Fruit fly (Drosophila melanogaster) whole organism, embryonic: ENCODE measurements around the gene CG43293.

Source experiments
- B-H2 ChIP-seq: fragments of 200-800 bp; sonication (Bioruptor generic); optimal IDR thresholded peaks from 2 replicates; lab custom pipeline; 2018; ENCODE audit warnings: missing biosample characterization, mild to moderate bottlenecking, missing genetic modification characterization
- BtbVII ChIP-seq: fragments of 200-800 bp; sonication (Bioruptor generic); optimal IDR thresholded peaks from 3 replicates; lab custom pipeline; 2017; ENCODE audit warnings: missing biosample characterization, mild to moderate bottlenecking, missing genetic modification characterization
- CG10979 ChIP-seq: fragments of 200-800 bp; sonication (Bioruptor generic); optimal IDR thresholded peaks from 2 replicates; lab custom pipeline; 2018; ENCODE audit warnings: missing biosample characterization, mild to moderate bottlenecking, missing genetic modification characterization, moderate library complexity
- CG12071 ChIP-seq: fragments of 200-800 bp; sonication (Bioruptor generic); optimal IDR thresholded peaks from 3 replicates; lab custom pipeline; 2018; ENCODE audit warnings: missing biosample characterization, mild to moderate bottlenecking, missing genetic modification characterization
- CG12769 ChIP-seq: fragments of 200-800 bp; sonication (Bioruptor generic); optimal IDR thresholded peaks from 2 replicates; lab custom pipeline; 2019; ENCODE audit warnings: missing biosample characterization, mild to moderate bottlenecking, missing genetic modification characterization, moderate library complexity
- CG13296 ChIP-seq: fragments of 200-800 bp; sonication (Bioruptor generic); optimal IDR thresholded peaks from 3 replicates; lab custom pipeline; 2018; ENCODE audit warnings: missing biosample characterization, mild to moderate bottlenecking, missing genetic modification characterization
- CG13775 ChIP-seq: fragments of 200-800 bp; sonication (Bioruptor generic); optimal IDR thresholded peaks from 3 replicates; lab custom pipeline; 2017; ENCODE audit warnings: missing biosample characterization, mild to moderate bottlenecking, missing genetic modification characterization
- CG14014 ChIP-seq: fragments of 200-800 bp; sonication (Bioruptor generic); IDR thresholded peaks from 2 replicates; pipeline ENCODE4 v1.3.6; 2022; ENCODE audit warnings: missing biosample characterization, missing genetic modification characterization
- CG14441 ChIP-seq: fragments of 200-800 bp; sonication (Bioruptor generic); IDR thresholded peaks from 2 replicates; pipeline ENCODE4 v1.3.6; 2022; ENCODE audit warnings: missing biosample characterization, missing genetic modification characterization
- CG17568 ChIP-seq: fragments of 200-800 bp; sonication (Bioruptor generic); optimal IDR thresholded peaks from 2 replicates; lab custom pipeline; 2018; ENCODE audit warnings: missing biosample characterization, mild to moderate bottlenecking, missing genetic modification characterization, moderate library complexity
- CG18764 ChIP-seq: fragments of 200-800 bp; sonication (Bioruptor generic); optimal IDR thresholded peaks from 3 replicates; lab custom pipeline; 2016; ENCODE audit warnings: missing biosample characterization, missing genetic modification characterization
- CG2875 ChIP-seq: fragments of 200-800 bp; sonication (Bioruptor generic); optimal IDR thresholded peaks from 2 replicates; lab custom pipeline; 2017; ENCODE audit warnings: missing biosample characterization, mild to moderate bottlenecking, missing genetic modification characterization, missing genetic modification reagents
- CG34224 ChIP-seq: fragments of 200-800 bp; sonication (Bioruptor generic); IDR thresholded peaks from 3 replicates; pipeline ENCODE4 v1.3.6; 2022; ENCODE audit warnings: missing biosample characterization, missing genetic modification characterization; ENCODE audit not compliant: partially characterized antibody
- CG34422 ChIP-seq: fragments of 200-800 bp; sonication (Bioruptor generic); IDR thresholded peaks from 3 replicates; pipeline ENCODE4 v1.3.6; 2022; ENCODE audit warnings: missing biosample characterization, missing genetic modification characterization
- CG6254 ChIP-seq: fragments of 200-800 bp; sonication (Bioruptor generic); optimal IDR thresholded peaks from 3 replicates; lab custom pipeline; 2017; ENCODE audit warnings: mild to moderate bottlenecking, missing biosample characterization, missing genetic modification reagents, missing genetic modification characterization
- CG8359 ChIP-seq: fragments of 200-800 bp; sonication (Bioruptor generic); optimal IDR thresholded peaks from 2 replicates; lab custom pipeline; 2017; ENCODE audit warnings: missing biosample characterization, mild to moderate bottlenecking, missing genetic modification characterization, borderline replicate concordance
- CG8388 ChIP-seq: fragments of 200-800 bp; sonication (Bioruptor generic); optimal IDR thresholded peaks from 2 replicates; lab custom pipeline; 2019; ENCODE audit warnings: missing biosample characterization, mild to moderate bottlenecking, missing genetic modification characterization, moderate library complexity
- Chrac-16 ChIP-seq: fragments of 200-800 bp; sonication (Bioruptor generic); optimal IDR thresholded peaks from 3 replicates; lab custom pipeline; 2016; ENCODE audit warnings: missing biosample characterization, missing genetic modification characterization
- Drgx ChIP-seq: fragments of 200-800 bp; sonication (Bioruptor generic); IDR thresholded peaks from 2 replicates; pipeline ENCODE4 v1.3.6; 2022; ENCODE audit warnings: missing biosample characterization, missing genetic modification characterization
- E2f2 ChIP-seq: fragments of 200-800 bp; sonication (Bioruptor generic); IDR thresholded peaks from 2 replicates; pipeline ENCODE4 v1.3.6; 2022; ENCODE audit warnings: missing biosample characterization, missing genetic modification characterization
- Eip74EF ChIP-seq, 2 experiments: fragments of 200-800 bp in 1 of 2; fragments of >200 bp in 1 of 2; sonication (Bioruptor generic) in 1 of 2; optimal IDR thresholded peaks; 2 replicates each; lab custom pipeline; 2017 to 2019; ENCODE audit warnings: missing biosample characterization in 2 of 2, missing genetic modification characterization in 2 of 2, mild to moderate bottlenecking in 1 of 2, moderate library complexity in 1 of 2
- Fer1 ChIP-seq: fragments of 200-800 bp; sonication (Bioruptor generic); optimal IDR thresholded peaks from 2 replicates; lab custom pipeline; 2017; ENCODE audit warnings: missing biosample characterization, mild to moderate bottlenecking, missing genetic modification characterization
- Opbp ChIP-seq: fragments of 200-800 bp; sonication (Bioruptor generic); IDR thresholded peaks from 3 replicates; pipeline ENCODE4 v1.3.6; 2022; ENCODE audit warnings: missing biosample characterization, missing genetic modification characterization; ENCODE audit not compliant: partially characterized antibody
- PHDP ChIP-seq: fragments of 200-800 bp; sonication (Bioruptor generic); optimal IDR thresholded peaks from 3 replicates; lab custom pipeline; 2018; ENCODE audit warnings: missing biosample characterization, mild to moderate bottlenecking, missing genetic modification characterization, moderate library complexity
- amos ChIP-seq: fragments of 200-800 bp; sonication (Bioruptor generic); IDR thresholded peaks from 2 replicates; pipeline ENCODE4 v1.3.6; 2022; ENCODE audit warnings: missing biosample characterization, missing genetic modification characterization; ENCODE audit not compliant: partially characterized antibody
- bbx ChIP-seq: fragments of 200-800 bp; sonication (Bioruptor generic); IDR thresholded peaks from 2 replicates; pipeline ENCODE4 v1.3.6; 2022; ENCODE audit warnings: missing biosample characterization, missing genetic modification characterization; ENCODE audit not compliant: partially characterized antibody
- cad ChIP-seq: fragments of >200 bp; optimal IDR thresholded peaks from 2 replicates; lab custom pipeline; 2017; ENCODE audit warnings: missing biosample characterization, missing genetic modification characterization
- chn ChIP-seq: fragments of 200-800 bp; sonication (Bioruptor generic); optimal IDR thresholded peaks from 2 replicates; lab custom pipeline; 2016; ENCODE audit warnings: missing biosample characterization, missing genetic modification characterization
- ci ChIP-seq: fragments of 200-800 bp; sonication (Bioruptor generic); IDR thresholded peaks from 3 replicates; pipeline ENCODE4 v1.3.6; 2022; ENCODE audit warnings: missing biosample characterization, missing genetic modification characterization
- dimm ChIP-seq: fragments of 200-800 bp; sonication (Bioruptor generic); IDR thresholded peaks from 2 replicates; pipeline ENCODE4 v1.3.6; 2022; ENCODE audit warnings: missing biosample characterization, missing genetic modification characterization
- ems ChIP-seq: fragments of 200-800 bp; sonication (Bioruptor generic); optimal IDR thresholded peaks from 3 replicates; lab custom pipeline; 2016; ENCODE audit warnings: missing biosample characterization, missing genetic modification characterization
- eyg ChIP-seq: fragments of 200-800 bp; sonication (Bioruptor generic); optimal IDR thresholded peaks from 3 replicates; lab custom pipeline; 2016; ENCODE audit warnings: missing biosample characterization, missing genetic modification characterization
- gce ChIP-seq: fragments of 200-800 bp; sonication (Bioruptor generic); IDR thresholded peaks from 3 replicates; pipeline ENCODE4 v1.3.6; 2022; ENCODE audit warnings: missing biosample characterization, missing genetic modification characterization
- gcm ChIP-seq: fragments of 200-800 bp; sonication (Bioruptor generic); optimal IDR thresholded peaks from 2 replicates; lab custom pipeline; 2019; ENCODE audit warnings: missing biosample characterization, mild to moderate bottlenecking, missing genetic modification characterization, moderate library complexity
- kah ChIP-seq: fragments of 200-800 bp; sonication (Bioruptor generic); optimal IDR thresholded peaks from 2 replicates; lab custom pipeline; 2018; ENCODE audit warnings: missing biosample characterization, mild to moderate bottlenecking, missing genetic modification characterization
- kni ChIP-seq: fragments of 200-800 bp; sonication (Bioruptor generic); optimal IDR thresholded peaks from 3 replicates; lab custom pipeline; 2017; ENCODE audit warnings: mild to moderate bottlenecking, missing biosample characterization, missing genetic modification reagents, missing genetic modification characterization
- knrl ChIP-seq: fragments of 200-800 bp; sonication (Bioruptor generic); IDR thresholded peaks from 3 replicates; pipeline ENCODE4 v1.3.6; 2022; ENCODE audit warnings: missing biosample characterization, missing genetic modification characterization; ENCODE audit not compliant: partially characterized antibody
- lab ChIP-seq: fragments of 200-800 bp; sonication (Bioruptor generic); optimal IDR thresholded peaks from 3 replicates; lab custom pipeline; 2017; ENCODE audit warnings: missing biosample characterization, missing genetic modification characterization, mild to moderate bottlenecking, moderate library complexity, missing genetic modification reagents
- nau ChIP-seq: fragments of 200-800 bp; sonication (Bioruptor generic); optimal IDR thresholded peaks from 3 replicates; lab custom pipeline; 2017; ENCODE audit warnings: missing biosample characterization, mild to moderate bottlenecking, missing genetic modification characterization, missing genetic modification reagents
- nmo ChIP-seq: fragments of 200-800 bp; sonication (Bioruptor generic); optimal IDR thresholded peaks from 2 replicates; lab custom pipeline; 2018; ENCODE audit warnings: missing biosample characterization, mild to moderate bottlenecking, missing genetic modification characterization, moderate library complexity
- nom ChIP-seq: fragments of 200-800 bp; sonication (Bioruptor generic); optimal IDR thresholded peaks from 2 replicates; lab custom pipeline; 2017; ENCODE audit warnings: missing biosample characterization, missing genetic modification characterization, mild to moderate bottlenecking, moderate library complexity, missing genetic modification reagents
- onecut ChIP-seq: fragments of 200-800 bp; sonication (Bioruptor generic); IDR thresholded peaks from 2 replicates; pipeline ENCODE4 v1.3.6; 2022; ENCODE audit warnings: missing biosample characterization, missing genetic modification characterization
- pfk ChIP-seq: fragments of 200-800 bp; sonication (Bioruptor generic); optimal IDR thresholded peaks from 2 replicates; lab custom pipeline; 2018; ENCODE audit warnings: missing biosample characterization, mild to moderate bottlenecking, missing genetic modification characterization, moderate library complexity
- psq ChIP-seq: fragments of 200-800 bp; sonication (Bioruptor generic); optimal IDR thresholded peaks from 2 replicates; lab custom pipeline; 2017; ENCODE audit warnings: missing biosample characterization, missing genetic modification characterization
- ro ChIP-seq: fragments of 200-800 bp; sonication (Bioruptor generic); IDR thresholded peaks from 2 replicates; pipeline ENCODE4 v1.3.6; 2022; ENCODE audit warnings: missing biosample characterization, missing genetic modification characterization
- sd ChIP-seq: fragments of 200-800 bp; sonication (Bioruptor generic); optimal IDR thresholded peaks from 3 replicates; lab custom pipeline; 2018; ENCODE audit warnings: missing biosample characterization, mild to moderate bottlenecking, missing genetic modification characterization, moderate library complexity
- stwl ChIP-seq: fragments of 200-800 bp; sonication (Bioruptor generic); optimal IDR thresholded peaks from 3 replicates; lab custom pipeline; 2018; ENCODE audit warnings: missing biosample characterization, mild to moderate bottlenecking, missing genetic modification characterization, moderate library complexity
- trem ChIP-seq: fragments of 200-800 bp; optimal IDR thresholded peaks from 3 replicates; lab custom pipeline; 2019; ENCODE audit warnings: missing biosample characterization, mild to moderate bottlenecking, missing genetic modification characterization, moderate library complexity

Gene CG43293

DNA sequence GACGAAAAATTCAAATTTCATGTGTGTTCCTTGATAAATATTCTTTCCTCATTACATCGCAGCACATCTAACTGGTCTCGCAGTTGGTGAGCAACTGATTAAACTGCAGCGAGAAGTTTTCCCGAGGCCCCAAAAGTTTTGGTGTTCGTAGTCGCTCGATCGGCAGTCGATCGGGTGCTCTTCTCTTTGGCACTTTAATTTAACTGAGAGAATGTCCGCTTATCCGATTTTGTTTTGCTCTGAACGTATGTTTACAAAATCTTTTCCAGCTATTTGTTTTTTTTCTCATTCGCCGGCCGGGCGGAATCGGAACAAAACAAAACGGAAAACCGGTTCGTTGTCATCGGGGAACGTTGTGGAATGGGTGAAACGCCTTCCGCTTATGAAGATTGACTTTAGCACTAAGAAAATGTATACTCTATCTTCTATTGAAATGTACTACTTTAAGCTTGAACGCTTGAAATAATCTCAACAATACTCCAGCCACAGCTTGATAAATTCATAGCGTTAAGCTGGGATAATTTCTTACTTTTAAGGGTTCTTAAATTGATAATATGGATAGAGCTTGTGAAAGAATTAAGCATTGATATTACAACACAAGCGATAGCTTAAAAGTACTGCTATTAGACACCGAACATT lies 33.6 kb downstream of the CG43293 start (continued):
- TF ChIP-seq PHDP (tag; lab: Kevin White, UChicago) (peak; percentile 43), nom (GFP tag; lab: Kevin White, UChicago) (peak; percentile 68), ci (GFP tag; lab: Robert Waterston, UW) (peak; percentile 78; the same call in 2 of the 3 replicates), pfk (peak; percentile 94), CG8388 (no peak), CG34422 (GFP tag; lab: Robert Waterston, UW) (peak; percentile 95; the same call in 2 of the 3 replicates), gce (GFP tag; lab: Robert Waterston, UW) (peak; percentile 64; the same call in 1 of the 3 replicates), CG8359 (GFP tag; lab: Kevin White, UChicago) (no peak), CG12769 (tag; lab: Kevin White, UChicago) (peak; percentile 21), Drgx (GFP tag; lab: Robert Waterston, UW) (peak; percentile 55), BtbVII (peak; percentile 49), CG18764 (GFP tag; lab: Kevin White, UChicago) (no peak), Chrac-16 (GFP tag; lab: Kevin White, UChicago) (no peak), Eip74EF (GFP tag; optimal IDR thresholded peaks at IDR 0.05; lab: Kevin White, UChicago) (peak in 1 of 2 experiments; percentile 63), lab (peak; percentile 13), psq (peak; percentile 96), stwl (peak; percentile 3), dimm (GFP tag; lab: Robert Waterston, UW) (no peak), Fer1 (peak; percentile 39), CG13296 (peak; percentile 47), kni (GFP tag; lab: Kevin White, UChicago) (peak; percentile 40), nau (GFP tag; lab: Kevin White, UChicago) (peak; percentile 16), CG14441 (GFP tag; lab: Robert Waterston, UW) (no peak), knrl (GFP tag; lab: Robert Waterston, UW) (no peak), nmo (GFP tag; lab: Kevin White, UChicago) (no peak), cad (GFP tag; lab: Kevin White, UChicago) (no peak), trem (tag; lab: Kevin White, UChicago) (no peak), CG2875 (peak; percentile 1), Opbp (peak; percentile 47; the same call in 1 of the 3 replicates), chn (no peak), CG17568 (GFP tag; lab: Kevin White, UChicago) (peak; percentile 58), CG14014 (GFP tag; lab: Robert Waterston, UW) (no peak), CG10979 (tag; lab: Kevin White, UChicago) (peak; percentile 10), CG34224 (GFP tag; lab: Robert Waterston, UW) (peak; percentile 56; the same call in 1 of the 3 replicates), gcm (GFP tag; lab: Kevin White, UChicago) (peak; percentile 36), CG6254 (GFP tag; lab: Kevin White, UChicago) (peak; percentile 11), CG13775 (no peak), kah (GFP tag; lab: Kevin White, UChicago) (peak; percentile 29), CG12071 (GFP tag; lab: Kevin White, UChicago) (peak; percentile 60), onecut (peak; percentile 24; the same call in 1 of the 2 replicates), ems (GFP tag; lab: Kevin White, UChicago) (no peak), bbx (GFP tag; lab: Robert Waterston, UW) (peak; percentile 11; the same call in 1 of the 2 replicates), E2f2 (GFP tag; lab: Robert Waterston, UW) (0 out of 2 replicates have a peak, but pooled peaks have one; percentile 41), eyg (GFP tag; lab: Kevin White, UChicago) (no peak), amos (no peak), ro (GFP tag; lab: Robert Waterston, UW) (no peak), sd (tag; lab: Kevin White, UChicago) (peak; percentile 63), B-H2 (peak; percentile 15)
